Worm (Caenorhabditis elegans): ENCODE measurements around the gene K04D7.6.

The K04D7.6 gene

DNA sequence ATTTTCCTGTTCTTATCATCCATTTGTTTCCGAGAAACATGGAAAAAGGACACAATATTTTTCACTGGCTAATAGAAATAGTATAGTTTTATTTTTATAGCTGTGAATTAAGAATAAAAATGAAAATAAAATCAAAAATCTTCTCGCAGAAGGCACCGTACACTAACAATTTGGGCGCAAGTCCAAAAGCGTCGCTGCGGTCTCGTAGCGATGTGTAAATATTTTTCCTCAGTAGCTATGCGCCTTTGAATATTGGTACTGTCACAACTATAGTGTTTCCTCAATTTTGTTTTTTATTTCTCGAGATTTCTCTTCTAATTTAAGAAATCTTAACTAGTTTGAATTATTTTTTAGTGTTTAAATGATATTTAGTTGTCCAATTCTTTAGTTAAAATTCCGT is 49.0 kb downstream of the K04D7.6 start (continued):
- TF ChIP-seq rpc-1 (optimal IDR thresholded peaks at IDR 0.05) (no peak), rpc-1 (tag; optimal IDR thresholded peaks at IDR 0.05) (no peak), ZK185.1 (tag; optimal IDR thresholded peaks at IDR 0.05; ENCODE audit: poor library complexity, severe bottlenecking) (no peak), K11D2.4 (GFP tag; IDR thresholded peaks at IDR 0.05) (no peak)

DNA sequence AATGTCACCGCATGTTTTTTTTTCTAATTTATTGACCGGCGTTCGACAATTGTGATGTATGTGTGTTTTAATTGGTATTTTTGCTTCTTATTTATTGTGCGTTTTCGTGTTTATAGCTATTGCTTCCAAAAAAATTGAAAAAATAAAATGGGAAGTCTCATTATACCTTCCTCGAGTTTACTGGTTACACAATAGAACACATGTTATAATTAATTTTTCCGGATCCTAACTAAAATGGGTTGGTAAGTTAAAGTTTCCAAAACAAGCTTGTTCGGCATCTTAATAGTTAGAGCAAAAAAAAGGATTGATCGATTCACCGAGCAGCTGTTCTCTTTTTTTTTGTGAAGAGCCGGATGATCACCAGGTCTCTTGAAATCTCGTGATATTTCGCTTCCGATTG is 50.6 kb downstream of the K04D7.6 start, which contains the start of gene ttr-54:
TSS of gene ttr-54 (plus strand) at position 301 of the 400 bp plus-strand sequence.
- TF ChIP-seq rcor-1 (GFP tag; IDR thresholded peaks at IDR 0.05), result no peak
- peak; percentile 48; the same call in 1 of the 2 replicates for TF ChIP-seq madf-6 (GFP tag; IDR thresholded peaks at IDR 0.05)
- no peak for TF ChIP-seq Y53F4B.3 (GFP tag; IDR thresholded peaks at IDR 0.05)
- no peak for TF ChIP-seq somi-1 (GFP tag; optimal IDR thresholded peaks at IDR 0.05)
- TF ChIP-seq ZK185.1 (tag; optimal IDR thresholded peaks at IDR 0.05; ENCODE audit: poor library complexity, severe bottlenecking), result no peak
